Worm (Caenorhabditis elegans): ENCODE data around the gene F02A9.7.

ce11 chrIII:9105653-9106052, 30.2 kb upstream of the F02A9.7 start:
- TF ChIP-seq lin-11 (tag; optimal IDR thresholded peaks at IDR 0.05) (no peak), Y22D7AL.16 (tag; optimal IDR thresholded peaks at IDR 0.05) (no peak), sox-2 (GFP tag; IDR thresholded peaks at IDR 0.05) (no peak)

Measured in whole organism, late embryonic.